Fruit fly (Drosophila melanogaster): ENCODE results near the gene OXA1L.

Gene OXA1L

dm6 chr3L:10878842-10879241 is 7.4 kb downstream of the OXA1L start, which contains the start of the genes CG6418 and Blos4:
TSS of gene CG6418 (minus strand) at chr3L:10879037.
TSS of gene Blos4 (plus strand) at chr3L:10879085.
- TF ChIP-seq Myc (optimal IDR thresholded peaks at IDR 0.05), result no peak
- no peak for TF ChIP-seq h (optimal IDR thresholded peaks at IDR 0.05)
- no peak for TF ChIP-seq ttk (optimal IDR thresholded peaks at IDR 0.05)
- no peak for TF ChIP-seq Sin3A (optimal IDR thresholded peaks at IDR 0.05)
- TF ChIP-seq insv (optimal IDR thresholded peaks at IDR 0.05), result no peak
- TF ChIP-seq psq (optimal IDR thresholded peaks at IDR 0.05), result no peak

- TF ChIP-seq psq (optimal IDR thresholded peaks at IDR 0.05) (no peak), h (optimal IDR thresholded peaks at IDR 0.05) (no peak), Sin3A (optimal IDR thresholded peaks at IDR 0.05) (no peak), insv (optimal IDR thresholded peaks at IDR 0.05) (no peak), ttk (optimal IDR thresholded peaks at IDR 0.05) (no peak), Myc (optimal IDR thresholded peaks at IDR 0.05) (no peak)
These were observed 10.2 kb downstream of the OXA1L start for dm6 chr3L:10876036-10876435.

dm6 chr3L:10871534-10871933 is 14.7 kb downstream of the OXA1L start:
- no peak for TF ChIP-seq Myc (optimal IDR thresholded peaks at IDR 0.05)
- TF ChIP-seq h (optimal IDR thresholded peaks at IDR 0.05), result no peak
- TF ChIP-seq ttk (optimal IDR thresholded peaks at IDR 0.05), result no peak
- TF ChIP-seq Sin3A (optimal IDR thresholded peaks at IDR 0.05), result no peak
- no peak for TF ChIP-seq insv (optimal IDR thresholded peaks at IDR 0.05)
- TF ChIP-seq psq (optimal IDR thresholded peaks at IDR 0.05), result no peak

- TF ChIP-seq psq (optimal IDR thresholded peaks at IDR 0.05), result no peak
- no peak for TF ChIP-seq ttk (optimal IDR thresholded peaks at IDR 0.05)
- TF ChIP-seq Myc (optimal IDR thresholded peaks at IDR 0.05), result no peak
These were observed 16.2 kb downstream of the OXA1L start for dm6 chr3L:10870087-10870486.

dm6 chr3L:10869144-10869543 is 17.1 kb downstream of the OXA1L start:
- TF ChIP-seq psq (optimal IDR thresholded peaks at IDR 0.05) (no peak), insv (optimal IDR thresholded peaks at IDR 0.05) (no peak), Sin3A (optimal IDR thresholded peaks at IDR 0.05) (no peak), ttk (optimal IDR thresholded peaks at IDR 0.05) (no peak), Myc (optimal IDR thresholded peaks at IDR 0.05) (no peak), h (optimal IDR thresholded peaks at IDR 0.05) (no peak)

dm6 chr3L:10867778-10868382 is 18.4 kb downstream of the OXA1L start:
- no peak for TF ChIP-seq insv (optimal IDR thresholded peaks at IDR 0.05)
- no peak for TF ChIP-seq Myc (optimal IDR thresholded peaks at IDR 0.05)
- TF ChIP-seq ttk (optimal IDR thresholded peaks at IDR 0.05), result no peak
- no peak for TF ChIP-seq h (optimal IDR thresholded peaks at IDR 0.05)
- no peak for TF ChIP-seq psq (optimal IDR thresholded peaks at IDR 0.05)
- no peak for TF ChIP-seq Sin3A (optimal IDR thresholded peaks at IDR 0.05)

- TF ChIP-seq h (optimal IDR thresholded peaks at IDR 0.05), result no peak
- no peak for TF ChIP-seq Sin3A (optimal IDR thresholded peaks at IDR 0.05)
- TF ChIP-seq ttk (optimal IDR thresholded peaks at IDR 0.05), result no peak
- TF ChIP-seq psq (optimal IDR thresholded peaks at IDR 0.05), result no peak
- TF ChIP-seq insv (optimal IDR thresholded peaks at IDR 0.05), result no peak
- TF ChIP-seq Myc (optimal IDR thresholded peaks at IDR 0.05), result no peak
These were observed 19.0 kb downstream of the OXA1L start for dm6 chr3L:10867380-10867648.

- no peak for TF ChIP-seq psq (optimal IDR thresholded peaks at IDR 0.05)
- TF ChIP-seq ttk (optimal IDR thresholded peaks at IDR 0.05), result no peak
- TF ChIP-seq Sin3A (optimal IDR thresholded peaks at IDR 0.05), result no peak
- no peak for TF ChIP-seq h (optimal IDR thresholded peaks at IDR 0.05)
These were observed 19.5 kb downstream of the OXA1L start for dm6 chr3L:10866633-10867379.

- TF ChIP-seq h (optimal IDR thresholded peaks at IDR 0.05) (no peak), insv (optimal IDR thresholded peaks at IDR 0.05) (no peak), Myc (optimal IDR thresholded peaks at IDR 0.05) (no peak), Sin3A (optimal IDR thresholded peaks at IDR 0.05) (no peak), psq (optimal IDR thresholded peaks at IDR 0.05) (no peak), ttk (optimal IDR thresholded peaks at IDR 0.05) (no peak)
These were observed 22.3 kb downstream of the OXA1L start for dm6 chr3L:10863925-10864324.

- TF ChIP-seq ttk (optimal IDR thresholded peaks at IDR 0.05), result no peak
- no peak for TF ChIP-seq psq (optimal IDR thresholded peaks at IDR 0.05)
- TF ChIP-seq h (optimal IDR thresholded peaks at IDR 0.05), result no peak
- TF ChIP-seq Sin3A (optimal IDR thresholded peaks at IDR 0.05), result no peak
- TF ChIP-seq Myc (optimal IDR thresholded peaks at IDR 0.05), result no peak
These were observed 23.5 kb downstream of the OXA1L start for dm6 chr3L:10862544-10863474.

dm6 chr3L:10861657-10862543 is 24.4 kb downstream of the OXA1L start:
- TF ChIP-seq insv (optimal IDR thresholded peaks at IDR 0.05) (no peak), h (optimal IDR thresholded peaks at IDR 0.05) (no peak), ttk (optimal IDR thresholded peaks at IDR 0.05) (no peak), psq (optimal IDR thresholded peaks at IDR 0.05) (no peak), Myc (optimal IDR thresholded peaks at IDR 0.05) (no peak), Sin3A (optimal IDR thresholded peaks at IDR 0.05) (no peak)

Data from Kc167 (cell line).